Worm (Caenorhabditis elegans) whole organism, L4 larva: ENCODE data around the gene R74.7.

Experiments used
- ama-1 ChIP-seq: fragments of 150-350 bp; optimal IDR thresholded peaks from 2 replicates; lab custom pipeline; 2014; ENCODE audit warnings: inconsistent platforms, mixed read lengths
- ceh-32 ChIP-seq: sonication (generic microtip); optimal IDR thresholded peaks from 2 replicates; lab custom pipeline; 2016; ENCODE audit warnings: mild to moderate bottlenecking, missing genetic modification characterization, missing compliant biosample characterization; ENCODE audit not compliant: poor library complexity
- daf-12 ChIP-seq: fragments of 150-350 bp; optimal IDR thresholded peaks from 2 replicates; lab custom pipeline; 2014; ENCODE audit warnings: missing biosample characterization, missing genetic modification reagents, missing genetic modification characterization
- fkh-10 ChIP-seq: fragments of 150-350 bp; optimal IDR thresholded peaks from 2 replicates; lab custom pipeline; 2014; ENCODE audit warnings: missing biosample characterization, missing genetic modification reagents, missing genetic modification characterization
- lin-39 ChIP-seq: fragments of 150-350 bp; optimal IDR thresholded peaks from 2 replicates; lab custom pipeline; 2014; ENCODE audit warnings: missing biosample characterization, missing genetic modification reagents, missing genetic modification characterization
- mxl-3 ChIP-seq: fragments of 200-800 bp; sonication (Bioruptor generic); optimal IDR thresholded peaks from 2 replicates; lab custom pipeline; 2018; ENCODE audit warnings: mild to moderate bottlenecking, missing genetic modification characterization, missing compliant biosample characterization
- nhr-48 ChIP-seq: sonication (generic microtip); optimal IDR thresholded peaks from 2 replicates; lab custom pipeline; 2016; ENCODE audit warnings: mild to moderate bottlenecking, missing genetic modification characterization, missing compliant biosample characterization
- nhr-76 ChIP-seq: fragments of 150-350 bp; optimal IDR thresholded peaks from 2 replicates; lab custom pipeline; 2014; ENCODE audit warnings: missing biosample characterization, missing genetic modification characterization
- unc-62 ChIP-seq, 3 experiments: fragments of 150-350 bp in 1 of 3; sonication (generic microtip); optimal IDR thresholded peaks in 2 of 3; peaks in 1 of 3; 1 replicate in 1 of 3; 2 replicates in 2 of 3; lab custom pipeline; 2014 to 2017; ENCODE audit warnings: missing biosample characterization in 3 of 3, missing genetic modification characterization in 3 of 3, missing genetic modification reagents in 3 of 3, missing genotype in 1 of 3
- zag-1 ChIP-seq: fragments of 150-350 bp; optimal IDR thresholded peaks from 2 replicates; lab custom pipeline; 2014; ENCODE audit warnings: missing biosample characterization, missing genetic modification characterization
- ztf-11 ChIP-seq: fragments of 150-350 bp; optimal IDR thresholded peaks from 2 replicates; lab custom pipeline; 2014; ENCODE audit warnings: missing biosample characterization, missing genetic modification characterization

ce11 chrIII:4186751-4187309 is 17.4 kb upstream of the R74.7 start, which contains the start of gene lars-1:
- TF ChIP-seq lin-39 (tag; lab: Kevin White, UChicago) (no peak), ztf-11 (tag; lab: Kevin White, UChicago) (no peak), zag-1 (tag; lab: Kevin White, UChicago) (no peak), nhr-48 (tag; lab: Kevin White, UChicago) (no peak), ama-1 (lab: Kevin White, UChicago) (no peak), fkh-10 (GFP tag; lab: Kevin White, UChicago) (no peak), ceh-32 (no peak), daf-12 (no peak), unc-62 (GFP tag; optimal IDR thresholded peaks at IDR 0.05 in 1 of 2; lab: Kevin White, UChicago) (no peak), unc-62 (tag; optimal IDR thresholded peaks at IDR 0.05; lab: Kevin White, UChicago) (no peak), nhr-76 (tag; lab: Kevin White, UChicago) (no peak), mxl-3 (GFP tag; lab: Kevin White, UChicago) (no peak)
